Worm (Caenorhabditis elegans): Measurements from ENCODE around the gene K09E4.4.
A peak's percentile ranks its signal among the peaks of the same experiment; 100 is the strongest.

Gene K09E4.4

ce11 chrII:14142098-14142554 is 20.2 kb upstream of the K09E4.4 start, which contains the start of gene cacn-1:
TSS of gene cacn-1 (minus strand) at chrII:14142148.
- 0 out of 2 replicates have a peak, but pooled peaks have one; percentile 21 for TF ChIP-seq flt-1 (GFP tag; IDR thresholded peaks at IDR 0.05)

- no peak for TF ChIP-seq ama-1 (optimal IDR thresholded peaks at IDR 0.05)
- no peak for TF ChIP-seq aly-1 (tag; optimal IDR thresholded peaks at IDR 0.05)
- TF ChIP-seq hmg-4 (GFP tag; optimal IDR thresholded peaks at IDR 0.05), result no peak
- no peak for TF ChIP-seq hnd-1 (tag; optimal IDR thresholded peaks at IDR 0.05)
- no peak for TF ChIP-seq sea-1 (GFP tag; conservative IDR thresholded peaks at IDR 0.05)
- TF ChIP-seq tra-4 (tag; optimal IDR thresholded peaks at IDR 0.05), result no peak
- TF ChIP-seq tbx-11 (GFP tag; IDR thresholded peaks at IDR 0.05), result no peak
- TF ChIP-seq flt-1 (GFP tag; IDR thresholded peaks at IDR 0.05), result no peak
- TF ChIP-seq pes-1 (GFP tag; IDR thresholded peaks at IDR 0.05), result no peak
- TF ChIP-seq B0310.2 (tag; optimal IDR thresholded peaks at IDR 0.05), result no peak
- no peak for TF ChIP-seq tbx-37 (GFP tag; conservative IDR thresholded peaks at IDR 0.05)
- TF ChIP-seq ets-7 (tag; optimal IDR thresholded peaks at IDR 0.05), result no peak
Observed at ce11 chrII:14138849-14139419, 17.0 kb upstream of the K09E4.4 start.

ce11 chrII:14137538-14137937 is 15.6 kb upstream of the K09E4.4 start, which contains the start of gene K09E4.1:
TSS of gene K09E4.1 (plus strand) at chrII:14137838.
- TF ChIP-seq hmg-4 (GFP tag; optimal IDR thresholded peaks at IDR 0.05) (no peak), ets-7 (tag; optimal IDR thresholded peaks at IDR 0.05) (no peak), sea-1 (GFP tag; conservative IDR thresholded peaks at IDR 0.05) (no peak), pes-1 (GFP tag; IDR thresholded peaks at IDR 0.05) (no peak), F13C5.2 (tag; optimal IDR thresholded peaks at IDR 0.05) (no peak), flt-1 (GFP tag; IDR thresholded peaks at IDR 0.05) (no peak), hmbx-1 (tag; optimal IDR thresholded peaks at IDR 0.05) (no peak), hnd-1 (tag; optimal IDR thresholded peaks at IDR 0.05) (no peak), aly-1 (tag; optimal IDR thresholded peaks at IDR 0.05) (no peak)

- TF ChIP-seq F13C5.2 (tag; optimal IDR thresholded peaks at IDR 0.05) (no peak), ets-7 (tag; optimal IDR thresholded peaks at IDR 0.05) (no peak), pes-1 (GFP tag; IDR thresholded peaks at IDR 0.05) (no peak), scrt-1 (GFP tag; IDR thresholded peaks at IDR 0.05) (no peak), tbx-37 (GFP tag; conservative IDR thresholded peaks at IDR 0.05) (no peak), ama-1 (optimal IDR thresholded peaks at IDR 0.05) (no peak), sea-1 (GFP tag; conservative IDR thresholded peaks at IDR 0.05) (no peak), ceh-36 (tag; optimal IDR thresholded peaks at IDR 0.05) (no peak)
Observed at ce11 chrII:14136302-14136701, 14.3 kb upstream of the K09E4.4 start.

- no peak for TF ChIP-seq pes-1 (GFP tag; IDR thresholded peaks at IDR 0.05)
- no peak for TF ChIP-seq B0310.2 (tag; optimal IDR thresholded peaks at IDR 0.05)
- no peak for TF ChIP-seq aly-1 (tag; optimal IDR thresholded peaks at IDR 0.05)
- no peak for TF ChIP-seq sea-1 (GFP tag; conservative IDR thresholded peaks at IDR 0.05)
- no peak for TF ChIP-seq flt-1 (GFP tag; IDR thresholded peaks at IDR 0.05)
- TF ChIP-seq scrt-1 (GFP tag; IDR thresholded peaks at IDR 0.05), result no peak
- TF ChIP-seq hmbx-1 (tag; optimal IDR thresholded peaks at IDR 0.05), result no peak
- TF ChIP-seq ama-1 (optimal IDR thresholded peaks at IDR 0.05), result no peak
- TF ChIP-seq ets-7 (tag; optimal IDR thresholded peaks at IDR 0.05), result no peak
- TF ChIP-seq tbx-11 (GFP tag; IDR thresholded peaks at IDR 0.05), result no peak
- TF ChIP-seq tbx-37 (GFP tag; conservative IDR thresholded peaks at IDR 0.05), result no peak
- no peak for TF ChIP-seq F13C5.2 (tag; optimal IDR thresholded peaks at IDR 0.05)
- no peak for TF ChIP-seq tra-4 (tag; optimal IDR thresholded peaks at IDR 0.05)
- no peak for TF ChIP-seq ceh-36 (tag; optimal IDR thresholded peaks at IDR 0.05)
- TF ChIP-seq hmg-4 (GFP tag; optimal IDR thresholded peaks at IDR 0.05), result no peak
- TF ChIP-seq hnd-1 (tag; optimal IDR thresholded peaks at IDR 0.05), result no peak
- TF ChIP-seq ceh-13 (GFP tag; optimal IDR thresholded peaks at IDR 0.05), result no peak
Observed at ce11 chrII:14132733-14133132, 10.8 kb upstream of the K09E4.4 start, which contains the start of gene algn-3. TSS of gene algn-3 (minus strand) at chrII:14132833.

ce11 chrII:14129191-14129590 is 7.2 kb upstream of the K09E4.4 start:
- TF ChIP-seq hmg-4 (GFP tag; optimal IDR thresholded peaks at IDR 0.05) (no peak), B0310.2 (tag; optimal IDR thresholded peaks at IDR 0.05) (no peak), tra-4 (tag; optimal IDR thresholded peaks at IDR 0.05) (no peak), aly-1 (tag; optimal IDR thresholded peaks at IDR 0.05) (no peak)

- TF ChIP-seq B0310.2 (tag; optimal IDR thresholded peaks at IDR 0.05) (no peak), tbx-37 (GFP tag; conservative IDR thresholded peaks at IDR 0.05) (no peak), tra-4 (tag; optimal IDR thresholded peaks at IDR 0.05) (no peak), aly-1 (tag; optimal IDR thresholded peaks at IDR 0.05) (no peak), ceh-13 (GFP tag; optimal IDR thresholded peaks at IDR 0.05) (no peak), scrt-1 (GFP tag; IDR thresholded peaks at IDR 0.05) (no peak), ceh-36 (tag; optimal IDR thresholded peaks at IDR 0.05) (no peak), sea-1 (GFP tag; conservative IDR thresholded peaks at IDR 0.05) (no peak), ama-1 (optimal IDR thresholded peaks at IDR 0.05) (no peak), hmg-4 (GFP tag; optimal IDR thresholded peaks at IDR 0.05) (no peak), hnd-1 (tag; optimal IDR thresholded peaks at IDR 0.05) (no peak), hmbx-1 (tag; optimal IDR thresholded peaks at IDR 0.05) (no peak), flt-1 (GFP tag; IDR thresholded peaks at IDR 0.05) (no peak), F13C5.2 (tag; optimal IDR thresholded peaks at IDR 0.05) (no peak)
Observed at ce11 chrII:14126841-14127240, 4.9 kb upstream of the K09E4.4 start, which contains the start of gene K09E4.3. TSS of gene K09E4.3 (minus strand) at chrII:14126941.

- no peak for TF ChIP-seq ama-1 (optimal IDR thresholded peaks at IDR 0.05)
- TF ChIP-seq pes-1 (GFP tag; IDR thresholded peaks at IDR 0.05), result no peak
- no peak for TF ChIP-seq scrt-1 (GFP tag; IDR thresholded peaks at IDR 0.05)
- no peak for TF ChIP-seq tbx-37 (GFP tag; conservative IDR thresholded peaks at IDR 0.05)
- no peak for TF ChIP-seq B0310.2 (tag; optimal IDR thresholded peaks at IDR 0.05)
- no peak for TF ChIP-seq ceh-13 (GFP tag; optimal IDR thresholded peaks at IDR 0.05)
- TF ChIP-seq ets-7 (tag; optimal IDR thresholded peaks at IDR 0.05), result no peak
- TF ChIP-seq tra-4 (tag; optimal IDR thresholded peaks at IDR 0.05), result no peak
Observed at ce11 chrII:14118391-14118790, 3.6 kb downstream of the K09E4.4 start.
